Fruit fly (Drosophila melanogaster): Measurements from ENCODE around the gene Ctr1C.

Ctr1C gene

dm6 chr3R:30959400-30959799, 4.7 kb downstream of the Ctr1C start, which contains the start of gene CG15548:
CG15548 (plus strand) TSS chr3R:30959700.
- TF ChIP-seq CrebA (GFP tag; optimal IDR thresholded peaks at IDR 0.05; ENCODE audit: borderline replicate concordance), result no peak
- TF ChIP-seq Dif (GFP tag; optimal IDR thresholded peaks at IDR 0.05; ENCODE audit: partially characterized antibody), result no peak
- no peak for TF ChIP-seq brk (GFP tag; optimal IDR thresholded peaks at IDR 0.05)
- no peak for TF ChIP-seq psq (GFP tag; optimal IDR thresholded peaks at IDR 0.05)
- no peak for TF ChIP-seq rgr (GFP tag; optimal IDR thresholded peaks at IDR 0.05)
- no peak for TF ChIP-seq dsf (GFP tag; optimal IDR thresholded peaks at IDR 0.05; ENCODE audit: borderline replicate concordance)
- TF ChIP-seq woc (GFP tag; optimal IDR thresholded peaks at IDR 0.05), result no peak
- no peak for TF ChIP-seq h (GFP tag; optimal IDR thresholded peaks at IDR 0.05)
- no peak for TF ChIP-seq usp (GFP tag; optimal IDR thresholded peaks at IDR 0.05)
- TF ChIP-seq foxo (GFP tag; optimal IDR thresholded peaks at IDR 0.05), result no peak
- TF ChIP-seq Jra (GFP tag; optimal IDR thresholded peaks at IDR 0.05), result no peak
- no peak for TF ChIP-seq Hnf4 (GFP tag; optimal IDR thresholded peaks at IDR 0.05)
- no peak for TF ChIP-seq Rel (GFP tag; optimal IDR thresholded peaks at IDR 0.05)
- TF ChIP-seq Rel (tag; optimal IDR thresholded peaks at IDR 0.05), result no peak
- TF ChIP-seq pan (optimal IDR thresholded peaks at IDR 0.05), result no peak
- no peak for TF ChIP-seq jim (GFP tag; optimal IDR thresholded peaks at IDR 0.05)

DNA sequence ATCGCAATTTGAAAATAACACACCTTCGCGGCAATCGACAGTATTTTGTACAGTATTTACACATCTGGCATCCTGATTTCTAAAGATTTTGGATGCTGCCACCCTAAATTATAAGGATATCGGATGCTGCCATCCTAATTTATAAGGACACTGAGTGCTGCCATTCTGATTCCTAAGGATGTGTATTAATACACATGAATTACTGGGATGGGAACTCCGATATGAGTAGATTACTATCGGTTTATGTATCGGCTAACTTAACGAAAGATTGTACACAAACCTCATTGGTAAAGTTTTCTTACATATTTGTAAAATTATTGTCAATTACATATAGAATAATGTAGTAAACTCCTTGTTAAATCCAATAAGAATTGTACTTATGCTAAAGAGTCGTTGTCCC, 17.8 kb downstream of the Ctr1C start:
- no peak for TF ChIP-seq N (GFP tag; optimal IDR thresholded peaks at IDR 0.05)
- peak; percentile 61 for TF ChIP-seq Myc (optimal IDR thresholded peaks at IDR 0.05)

DNA sequence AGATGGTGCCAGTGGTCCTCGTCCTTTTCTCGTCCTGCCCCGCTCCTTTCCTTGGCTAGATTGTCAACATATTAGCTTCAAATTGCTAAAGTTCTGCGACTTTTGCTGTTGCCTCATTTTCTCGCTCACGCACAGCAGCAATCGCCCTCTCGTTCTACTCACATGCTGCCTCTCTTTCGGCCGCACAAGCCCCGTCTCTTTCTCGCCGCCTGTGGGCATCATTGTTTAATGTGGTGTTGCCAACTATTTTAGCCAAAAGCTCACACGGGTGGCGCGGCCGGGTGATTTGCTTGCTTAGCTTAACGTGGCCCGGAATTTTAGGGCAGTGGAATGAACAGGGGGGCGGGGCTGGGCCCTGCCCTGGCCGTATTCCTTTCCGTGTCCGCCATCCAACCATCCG, 23.9 kb downstream of the Ctr1C start:
- TF ChIP-seq GATAd (GFP tag; optimal IDR thresholded peaks at IDR 0.05) (no peak), rgr (GFP tag; optimal IDR thresholded peaks at IDR 0.05) (no peak), dmrt93B (GFP tag; optimal IDR thresholded peaks at IDR 0.05) (no peak), Jra (GFP tag; optimal IDR thresholded peaks at IDR 0.05) (no peak), pan (optimal IDR thresholded peaks at IDR 0.05) (no peak), Rel (GFP tag; optimal IDR thresholded peaks at IDR 0.05) (no peak), Rel (tag; optimal IDR thresholded peaks at IDR 0.05) (no peak), usp (GFP tag; optimal IDR thresholded peaks at IDR 0.05) (no peak), HLH106 (tag; optimal IDR thresholded peaks at IDR 0.05) (no peak)

DNA sequence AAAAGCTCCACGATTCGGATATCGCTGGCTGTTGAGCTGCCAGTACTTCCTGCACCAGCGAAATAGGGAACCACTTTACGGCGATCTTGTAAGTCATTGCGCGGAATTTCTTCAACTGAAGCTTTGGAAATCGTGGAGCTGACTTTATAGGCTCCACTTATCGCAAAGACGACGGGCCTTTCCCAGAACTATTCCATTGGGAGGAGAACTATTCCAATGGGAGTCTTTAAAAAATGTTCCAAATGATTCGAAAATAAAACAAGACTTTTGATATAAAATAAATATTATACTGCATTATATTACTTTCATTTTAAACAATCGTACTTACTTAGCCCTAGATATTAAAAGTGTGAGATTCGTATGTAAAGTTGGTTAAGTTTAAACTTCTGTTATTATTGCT, 27.1 kb downstream of the Ctr1C start, which contains the start of gene CG15550:
CG15550 (minus strand) TSS at position 101 of the 400 bp plus-strand sequence.
- TF ChIP-seq Hr78 (GFP tag; optimal IDR thresholded peaks at IDR 0.05) (no peak), CG32264 (GFP tag; optimal IDR thresholded peaks at IDR 0.05) (no peak), dsf (GFP tag; optimal IDR thresholded peaks at IDR 0.05; ENCODE audit: borderline replicate concordance) (no peak), Jra (GFP tag; optimal IDR thresholded peaks at IDR 0.05) (no peak), ey (GFP tag; optimal IDR thresholded peaks at IDR 0.05) (no peak), tai (GFP tag; optimal IDR thresholded peaks at IDR 0.05) (no peak), CG9705 (GFP tag; optimal IDR thresholded peaks at IDR 0.05) (no peak), psq (GFP tag; optimal IDR thresholded peaks at IDR 0.05) (no peak), lola (GFP tag; optimal IDR thresholded peaks at IDR 0.05) (no peak), brk (GFP tag; optimal IDR thresholded peaks at IDR 0.05) (no peak), Sp1 (GFP tag; optimal IDR thresholded peaks at IDR 0.05) (no peak), Dfd (GFP tag; optimal IDR thresholded peaks at IDR 0.05) (no peak)

- TF ChIP-seq tai (GFP tag; optimal IDR thresholded peaks at IDR 0.05) (no peak), Dfd (GFP tag; optimal IDR thresholded peaks at IDR 0.05) (no peak), h (GFP tag; optimal IDR thresholded peaks at IDR 0.05) (no peak), jim (GFP tag; optimal IDR thresholded peaks at IDR 0.05) (no peak)
Observed at dm6 chr3R:30936407-30936806, 27.7 kb downstream of the Ctr1C start, which contains the start of gene CG15549. CG15549 (minus strand) TSS chr3R:30936507.

dm6 chr3R:30933894-30934434, 30.2 kb downstream of the Ctr1C start:
- TF ChIP-seq CG32264 (GFP tag; optimal IDR thresholded peaks at IDR 0.05) (no peak), dl (GFP tag; optimal IDR thresholded peaks at IDR 0.05; ENCODE audit: insufficient read depth in 1 of 2, partially characterized antibody in 2 of 2) (no peak), Jra (GFP tag; optimal IDR thresholded peaks at IDR 0.05) (no peak), h (GFP tag; optimal IDR thresholded peaks at IDR 0.05) (no peak), tai (GFP tag; optimal IDR thresholded peaks at IDR 0.05) (no peak), Sp1 (GFP tag; optimal IDR thresholded peaks at IDR 0.05) (no peak), dmrt93B (GFP tag; optimal IDR thresholded peaks at IDR 0.05) (no peak), woc (GFP tag; optimal IDR thresholded peaks at IDR 0.05) (no peak), br (GFP tag; optimal IDR thresholded peaks at IDR 0.05) (no peak), Vsx2 (GFP tag; optimal IDR thresholded peaks at IDR 0.05; ENCODE audit: partially characterized antibody) (no peak), Mio (GFP tag; optimal IDR thresholded peaks at IDR 0.05) (no peak)

Measured in whole organism, wandering third instar larva.